Fruit fly (Drosophila melanogaster): ENCODE measurements around the gene CG3225.

DNA sequence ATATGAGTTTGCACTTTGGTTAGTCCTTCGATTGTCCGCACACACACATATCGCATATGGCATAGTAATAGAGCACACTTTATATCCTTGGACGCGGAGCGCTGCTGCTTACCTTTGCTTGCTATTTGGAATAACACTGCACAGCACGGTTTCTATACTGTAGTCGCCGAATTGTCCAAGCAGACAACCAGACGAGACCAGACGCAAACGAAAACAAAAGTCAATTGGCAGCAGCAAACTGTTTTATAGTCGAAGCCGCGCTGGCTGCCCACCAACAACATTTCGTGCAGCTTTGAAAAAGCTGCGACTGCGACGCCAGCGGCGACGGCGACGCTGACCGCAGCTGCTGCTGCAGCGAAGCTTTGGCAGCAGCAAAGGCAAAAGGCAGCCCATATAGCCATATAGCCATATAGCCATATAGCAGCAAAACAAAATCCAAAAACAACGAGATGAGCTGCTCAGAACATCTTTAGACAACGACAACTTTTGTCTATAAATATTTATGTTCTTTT lies 16.3 kb downstream of the CG3225 start, which contains the start of gene slf:
- TF ChIP-seq D1 (tag; optimal IDR thresholded peaks at IDR 0.05) (no peak), CG10348 (GFP tag; IDR thresholded peaks at IDR 0.05) (no peak), CG32121 (GFP tag; IDR thresholded peaks at IDR 0.05) (no peak), Ets98B (GFP tag; IDR thresholded peaks at IDR 0.05) (0 out of 2 replicates have a peak, but pooled peaks have one; percentile 23)
